Worm (Caenorhabditis elegans) whole organism, dauer: ENCODE measurements around the gene Y39B6A.33.

Experiments used
- unc-62 ChIP-seq: sonication (generic microtip); optimal IDR thresholded peaks from 2 replicates; lab custom pipeline; 2017; ENCODE audit warnings: missing biosample characterization, missing genetic modification reagents, missing genetic modification characterization

Y39B6A.33 gene

DNA sequence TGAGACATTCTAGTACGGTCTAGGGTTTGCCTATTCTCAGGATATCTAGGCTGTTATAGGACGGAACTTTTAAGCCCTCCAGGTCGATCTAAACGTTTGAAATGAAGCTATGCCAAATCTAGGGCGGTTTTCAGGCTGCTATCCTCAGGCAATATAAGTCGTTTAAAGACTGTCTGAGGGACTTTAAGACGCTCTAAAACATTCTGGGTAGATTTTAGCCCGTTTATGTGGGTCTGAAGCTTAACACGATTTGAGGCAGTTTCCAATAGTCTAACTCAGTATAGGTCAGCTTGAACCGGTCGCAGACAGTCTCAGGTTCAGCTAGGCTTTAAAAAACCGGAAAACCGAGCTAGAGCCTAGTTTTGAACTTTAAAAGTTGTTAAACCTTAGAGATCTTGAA lies 49.1 kb downstream of the Y39B6A.33 start:
- TF ChIP-seq unc-62 = no peak

DNA sequence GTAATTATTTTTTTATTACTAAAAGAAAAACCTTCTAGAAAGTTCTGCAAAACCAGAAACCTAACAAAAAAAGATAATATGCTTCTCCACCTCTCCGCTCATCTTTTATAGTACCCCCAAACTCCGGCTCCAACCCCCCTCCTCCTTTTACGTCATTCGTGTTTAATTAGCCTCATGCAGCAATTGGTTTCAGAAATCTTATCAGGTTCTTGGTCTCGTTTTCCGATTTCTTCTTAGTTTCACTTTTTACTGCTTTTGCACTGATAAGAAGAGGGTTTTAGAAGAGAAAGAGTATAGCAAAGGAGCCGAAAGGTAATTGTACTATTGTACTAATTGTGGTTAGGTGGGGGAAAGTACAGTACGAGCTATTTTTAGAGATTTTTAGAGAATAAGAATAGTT lies 49.7 kb downstream of the Y39B6A.33 start:
- no peak for TF ChIP-seq unc-62

DNA sequence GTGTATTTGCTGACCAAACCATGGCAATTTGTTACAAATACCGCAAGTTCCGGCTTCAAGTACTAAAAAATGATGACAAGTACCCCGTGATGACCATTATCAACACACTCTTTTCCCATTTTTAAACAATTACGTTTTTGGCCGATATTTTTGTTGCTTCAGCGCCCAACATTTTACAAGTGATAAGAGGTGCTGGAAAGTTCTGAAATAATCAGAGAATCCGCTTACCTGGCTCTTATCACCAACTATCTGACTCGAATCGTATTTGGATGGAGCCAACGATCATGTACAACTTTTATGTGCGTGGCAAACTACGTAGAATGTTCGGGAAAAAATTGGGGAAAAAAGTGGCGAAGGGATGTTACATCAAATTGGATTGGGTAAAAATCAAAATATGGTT lies 51.5 kb downstream of the Y39B6A.33 start:
- no peak for TF ChIP-seq unc-62
